Fruit fly (Drosophila melanogaster) whole organism, larva: Measurements from ENCODE around the gene Ca-alpha1T.

Experiments used
- noc ChIP-seq: fragments of 200-800 bp; sonication (Bioruptor generic); optimal IDR thresholded peaks from 3 replicates; lab custom pipeline; 2019; ENCODE audit warnings: missing biosample characterization, mild to moderate bottlenecking, missing genetic modification characterization, moderate library complexity

The Ca-alpha1T gene

dm6 chrX:6166784-6167183 is 25.5 kb downstream of the Ca-alpha1T start:
- TF ChIP-seq noc: no peak

dm6 chrX:6151919-6152318 is 40.4 kb downstream of the Ca-alpha1T start:
- TF ChIP-seq noc: no peak

- no peak for TF ChIP-seq noc
Measured at dm6 chrX:6109872-6110271, 82.4 kb downstream of the Ca-alpha1T start.

dm6 chrX:6104724-6105123 is 87.6 kb downstream of the Ca-alpha1T start:
- TF ChIP-seq noc: no peak

- TF ChIP-seq noc: peak; percentile 23
Measured at dm6 chrX:6097578-6097977, 94.7 kb downstream of the Ca-alpha1T start.

dm6 chrX:6094599-6094998 is 97.7 kb downstream of the Ca-alpha1T start:
- TF ChIP-seq noc: no peak

dm6 chrX:6094078-6094477 is 98.2 kb downstream of the Ca-alpha1T start:
- no peak for TF ChIP-seq noc

- TF ChIP-seq noc: no peak
Measured at dm6 chrX:6092235-6092634, 100.0 kb downstream of the Ca-alpha1T start.

dm6 chrX:6090809-6091667 is 101.2 kb downstream of the Ca-alpha1T start, which contains the start of the genes Nep1 and Mipp2:
Gene Nep1 (plus strand): TSS chrX:6091205.
Gene Mipp2 (minus strand): TSS chrX:6091471.
- TF ChIP-seq noc: peak; percentile 45

dm6 chrX:6089679-6090460 is 102.4 kb downstream of the Ca-alpha1T start, which contains the start of gene raptor:
Gene raptor (minus strand): TSS chrX:6090201.
- TF ChIP-seq noc: no peak

dm6 chrX:6081296-6081695 is 111.0 kb downstream of the Ca-alpha1T start, which contains the start of gene CG4660:
Gene CG4660 (minus strand): TSS chrX:6081372.
- no peak for TF ChIP-seq noc

dm6 chrX:6077686-6078085 is 114.6 kb downstream of the Ca-alpha1T start, which contains the start of gene CG4666:
Gene CG4666 (minus strand): TSS chrX:6077786.
- no peak for TF ChIP-seq noc

- TF ChIP-seq noc: peak; percentile 23
Measured at dm6 chrX:6077043-6077547, 115.2 kb downstream of the Ca-alpha1T start.

- no peak for TF ChIP-seq noc
Measured at dm6 chrX:6075586-6075985, 116.7 kb downstream of the Ca-alpha1T start.

- peak; percentile 16 for TF ChIP-seq noc
Measured at dm6 chrX:6074845-6075244, 117.4 kb downstream of the Ca-alpha1T start, which contains the start of gene Tsp5D. Gene Tsp5D (minus strand): TSS chrX:6074857.

dm6 chrX:6068714-6069113 is 123.6 kb downstream of the Ca-alpha1T start:
- TF ChIP-seq noc: no peak
